Fruit fly (Drosophila melanogaster) whole organism, prepupa: Measurements from ENCODE around the gene CG43232.

ENCODE experiments used
- CG11294 ChIP-seq: fragments of 200-800 bp; sonication (Bioruptor generic); IDR thresholded peaks from 2 replicates; pipeline ENCODE4 v1.3.6; 2022; ENCODE audit warnings: missing biosample characterization, missing genetic modification characterization
- CG11762 ChIP-seq: fragments of 200-800 bp; sonication (Bioruptor generic); optimal IDR thresholded peaks from 3 replicates; lab custom pipeline; 2016; ENCODE audit warnings: missing biosample characterization, missing genetic modification characterization; ENCODE audit not compliant: insufficient read depth
- CG16779 ChIP-seq: fragments of 200-800 bp; sonication (Bioruptor generic); optimal IDR thresholded peaks from 3 replicates; lab custom pipeline; 2017; ENCODE audit warnings: missing biosample characterization, mild to moderate bottlenecking, missing genetic modification characterization
- CG3032 ChIP-seq: fragments of 200-800 bp; optimal IDR thresholded peaks from 2 replicates; lab custom pipeline; 2019; ENCODE audit warnings: missing biosample characterization, mild to moderate bottlenecking, missing genetic modification characterization, moderate library complexity
- CG31627 ChIP-seq: fragments of 200-800 bp; sonication (Bioruptor generic); optimal IDR thresholded peaks from 3 replicates; lab custom pipeline; 2016; ENCODE audit warnings: missing biosample characterization, missing genetic modification characterization
- CG32006 ChIP-seq: fragments of 200-800 bp; sonication (Bioruptor generic); optimal IDR thresholded peaks from 3 replicates; lab custom pipeline; 2017; ENCODE audit warnings: missing biosample characterization, mild to moderate bottlenecking, missing genetic modification characterization
- CG6163 ChIP-seq: fragments of 200-800 bp; sonication (Bioruptor generic); IDR thresholded peaks from 3 replicates; pipeline ENCODE4 v1.3.6; 2022; ENCODE audit warnings: missing biosample characterization, missing genetic modification characterization
- CG6854 ChIP-seq: fragments of 200-800 bp; sonication (Bioruptor generic); optimal IDR thresholded peaks from 2 replicates; lab custom pipeline; 2017; ENCODE audit warnings: missing biosample characterization, mild to moderate bottlenecking, missing genetic modification characterization
- CG8319 ChIP-seq: fragments of 200-800 bp; sonication (Bioruptor generic); optimal IDR thresholded peaks from 3 replicates; lab custom pipeline; 2016; ENCODE audit warnings: missing biosample characterization, missing genetic modification characterization
- Hr4 ChIP-seq: fragments of 200-800 bp; sonication (Bioruptor generic); optimal IDR thresholded peaks from 3 replicates; lab custom pipeline; 2016; ENCODE audit warnings: missing biosample characterization, missing genetic modification characterization
- OdsH ChIP-seq: fragments of 200-800 bp; sonication (Bioruptor generic); optimal IDR thresholded peaks from 3 replicates; lab custom pipeline; 2016; ENCODE audit warnings: missing biosample characterization, missing genetic modification characterization
- Smox ChIP-seq: fragments of 200-800 bp; sonication (Bioruptor generic); optimal IDR thresholded peaks from 3 replicates; lab custom pipeline; 2016; ENCODE audit warnings: missing biosample characterization, missing genetic modification characterization

DNA sequence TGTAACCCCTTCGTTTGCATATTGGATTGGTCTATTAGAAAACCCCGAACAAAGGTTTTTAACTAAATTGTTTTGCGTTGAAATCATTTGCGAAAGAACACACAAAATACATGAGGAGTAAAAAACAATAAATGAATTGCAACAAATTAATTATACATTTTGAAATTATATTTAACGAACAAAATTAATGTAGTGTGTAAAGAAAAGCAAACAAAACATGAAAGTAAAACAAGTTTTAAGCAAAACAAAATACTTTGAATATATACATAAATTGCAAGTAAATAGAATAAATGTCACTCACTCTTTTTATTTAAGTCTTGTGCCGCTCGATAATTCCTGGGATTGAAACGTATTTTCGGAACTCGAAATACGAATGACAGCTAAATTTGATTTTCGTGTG lies at the start of gene CG43232:
- no peak for TF ChIP-seq CG6163 (GFP tag; lab: Robert Waterston, UW)
- TF ChIP-seq CG31627 = no peak
- no peak for TF ChIP-seq CG6854 (GFP tag; lab: Kevin White, UChicago)
- TF ChIP-seq Smox (GFP tag; lab: Kevin White, UChicago) = no peak
- no peak for TF ChIP-seq CG11294
- no peak for TF ChIP-seq CG11762 (GFP tag; lab: Kevin White, UChicago)
- no peak for TF ChIP-seq CG8319 (GFP tag; lab: Kevin White, UChicago)
- no peak for TF ChIP-seq OdsH
- no peak for TF ChIP-seq CG16779 (tag; lab: Kevin White, UChicago)
- TF ChIP-seq CG3032 (tag; lab: Kevin White, UChicago) = no peak
- no peak for TF ChIP-seq Hr4 (GFP tag; lab: Kevin White, UChicago)
- no peak for TF ChIP-seq CG32006 (GFP tag; lab: Kevin White, UChicago)
